Worm (Caenorhabditis elegans) whole organism, L3 larva: ENCODE measurements around the gene bmy-1.

Experiments used
- aly-2 ChIP-seq: fragments of 150-350 bp; optimal IDR thresholded peaks from 2 replicates; lab custom pipeline; 2014; ENCODE audit warnings: missing biosample characterization, missing genetic modification characterization
- ama-1 ChIP-seq: fragments of 150-350 bp; optimal IDR thresholded peaks from 2 replicates; lab custom pipeline; 2018
- ceh-16 ChIP-seq: sonication (generic microtip); optimal IDR thresholded peaks from 2 replicates; lab custom pipeline; 2017; ENCODE audit warnings: missing biosample characterization, missing genetic modification characterization
- ceh-28 ChIP-seq: fragments of 150-350 bp; optimal IDR thresholded peaks from 2 replicates; lab custom pipeline; 2014; ENCODE audit warnings: missing biosample characterization, missing genetic modification reagents, missing genetic modification characterization
- ceh-9 ChIP-seq: sonication (generic microtip); optimal IDR thresholded peaks from 2 replicates; lab custom pipeline; 2018; ENCODE audit warnings: missing biosample characterization, missing genetic modification characterization
- egl-5 ChIP-seq: fragments of 150-350 bp; optimal IDR thresholded peaks from 2 replicates; lab custom pipeline; 2017; ENCODE audit warnings: missing biosample characterization, missing genetic modification reagents, missing genetic modification characterization, inconsistent platforms
- elt-1 ChIP-seq: fragments of 150-350 bp; optimal IDR thresholded peaks from 2 replicates; lab custom pipeline; 2014; ENCODE audit warnings: missing biosample characterization, missing genetic modification characterization
- elt-2 ChIP-seq: sonication (generic microtip); optimal IDR thresholded peaks from 2 replicates; lab custom pipeline; 2016; ENCODE audit warnings: missing genetic modification reagents, mild to moderate bottlenecking, missing genetic modification characterization, missing compliant biosample characterization
- elt-3 ChIP-seq, 3 experiments: fragments of 150-350 bp in 1 of 3; sonication (generic microtip) in 2 of 3; optimal IDR thresholded peaks; 2 replicates in 2 of 3; 4 replicates in 1 of 3; lab custom pipeline; 2014 to 2017; ENCODE audit warnings: missing biosample characterization in 3 of 3, missing genetic modification characterization in 3 of 3
- fkh-10 ChIP-seq: sonication (generic microtip); optimal IDR thresholded peaks from 2 replicates; lab custom pipeline; 2017; ENCODE audit warnings: missing biosample characterization, missing genetic modification reagents, missing genetic modification characterization
- fos-1 ChIP-seq: fragments of 150-350 bp; optimal IDR thresholded peaks from 2 replicates; lab custom pipeline; 2014; ENCODE audit warnings: missing biosample characterization, missing genetic modification characterization
- hmg-11 ChIP-seq: sonication (generic microtip); optimal IDR thresholded peaks from 2 replicates; lab custom pipeline; 2016; ENCODE audit warnings: missing genetic modification characterization, missing compliant biosample characterization
- jun-1 ChIP-seq: fragments of 150-350 bp; optimal IDR thresholded peaks from 2 replicates; lab custom pipeline; 2014; ENCODE audit warnings: missing biosample characterization, missing genetic modification reagents, missing genetic modification characterization
- lin-15B ChIP-seq: fragments of 150-350 bp; optimal IDR thresholded peaks from 2 replicates; lab custom pipeline; 2014; ENCODE audit warnings: missing biosample characterization, missing genetic modification characterization
- lin-39 ChIP-seq: fragments of 150-350 bp; optimal IDR thresholded peaks from 2 replicates; lab custom pipeline; 2018; ENCODE audit warnings: missing biosample characterization, missing genetic modification reagents, missing genetic modification characterization
- lsy-12 ChIP-seq: sonication (generic microtip); optimal IDR thresholded peaks from 2 replicates; lab custom pipeline; 2016; ENCODE audit warnings: mild to moderate bottlenecking, missing genetic modification characterization, missing compliant biosample characterization
- mdl-1 ChIP-seq: fragments of 150-350 bp; optimal IDR thresholded peaks from 2 replicates; lab custom pipeline; 2014; ENCODE audit warnings: missing biosample characterization, missing genetic modification characterization
- nfya-1 ChIP-seq: sonication (generic microtip); optimal IDR thresholded peaks from 2 replicates; lab custom pipeline; 2017; ENCODE audit warnings: missing genetic modification characterization, mild to moderate bottlenecking, missing compliant biosample characterization, antibody characterized with exemption, moderate library complexity; ENCODE audit not compliant: insufficient read depth
- nhr-11 ChIP-seq: fragments of 150-350 bp; optimal IDR thresholded peaks from 2 replicates; lab custom pipeline; 2014; ENCODE audit warnings: missing biosample characterization, missing genetic modification characterization
- nhr-23 ChIP-seq: fragments of 150-350 bp; optimal IDR thresholded peaks from 2 replicates; lab custom pipeline; 2014; ENCODE audit warnings: missing biosample characterization, missing genetic modification reagents, missing genetic modification characterization
- nhr-237 ChIP-seq: fragments of 150-350 bp; optimal IDR thresholded peaks from 2 replicates; lab custom pipeline; 2014; ENCODE audit warnings: missing biosample characterization, missing genetic modification characterization
- nhr-25 ChIP-seq: sonication (generic microtip); optimal IDR thresholded peaks from 2 replicates; lab custom pipeline; 2017; ENCODE audit warnings: missing biosample characterization, missing genetic modification characterization
- nhr-43 ChIP-seq: sonication (generic microtip); optimal IDR thresholded peaks from 2 replicates; lab custom pipeline; 2016; ENCODE audit warnings: mild to moderate bottlenecking, missing genetic modification characterization, missing compliant biosample characterization; ENCODE audit not compliant: poor library complexity, severe bottlenecking
- nhr-67 ChIP-seq: fragments of 150-350 bp; optimal IDR thresholded peaks from 2 replicates; lab custom pipeline; 2014; ENCODE audit warnings: missing biosample characterization, missing genetic modification characterization
- nhr-77 ChIP-seq: fragments of 150-350 bp; optimal IDR thresholded peaks from 2 replicates; lab custom pipeline; 2014; ENCODE audit warnings: missing biosample characterization, missing genetic modification characterization
- pha-4 ChIP-seq: fragments of 150-350 bp; optimal IDR thresholded peaks from 2 replicates; lab custom pipeline; 2014; ENCODE audit warnings: missing biosample characterization, missing genetic modification reagents, missing genetic modification characterization
- pqm-1 ChIP-seq: fragments of 150-350 bp; optimal IDR thresholded peaks from 2 replicates; lab custom pipeline; 2017; ENCODE audit warnings: missing biosample characterization, missing genetic modification characterization, inconsistent platforms
- snpc-4 ChIP-seq: fragments of 150-350 bp; optimal IDR thresholded peaks from 2 replicates; lab custom pipeline; 2014; ENCODE audit warnings: missing biosample characterization, missing genetic modification characterization
- tbx-2 ChIP-seq: sonication (generic microtip); optimal IDR thresholded peaks from 2 replicates; lab custom pipeline; 2016; ENCODE audit warnings: mild to moderate bottlenecking, missing genetic modification characterization, missing compliant biosample characterization
- unc-62 ChIP-seq: fragments of 150-350 bp; sonication (generic microtip); optimal IDR thresholded peaks from 4 replicates; lab custom pipeline; 2014; ENCODE audit warnings: missing biosample characterization, missing genetic modification reagents, missing genetic modification characterization
- zag-1 ChIP-seq: fragments of 150-350 bp; optimal IDR thresholded peaks from 2 replicates; lab custom pipeline; 2014; ENCODE audit warnings: missing biosample characterization, missing genetic modification characterization
- ztf-11 ChIP-seq: fragments of 150-350 bp; optimal IDR thresholded peaks from 2 replicates; lab custom pipeline; 2014; ENCODE audit warnings: missing biosample characterization, missing genetic modification characterization

Gene bmy-1

DNA sequence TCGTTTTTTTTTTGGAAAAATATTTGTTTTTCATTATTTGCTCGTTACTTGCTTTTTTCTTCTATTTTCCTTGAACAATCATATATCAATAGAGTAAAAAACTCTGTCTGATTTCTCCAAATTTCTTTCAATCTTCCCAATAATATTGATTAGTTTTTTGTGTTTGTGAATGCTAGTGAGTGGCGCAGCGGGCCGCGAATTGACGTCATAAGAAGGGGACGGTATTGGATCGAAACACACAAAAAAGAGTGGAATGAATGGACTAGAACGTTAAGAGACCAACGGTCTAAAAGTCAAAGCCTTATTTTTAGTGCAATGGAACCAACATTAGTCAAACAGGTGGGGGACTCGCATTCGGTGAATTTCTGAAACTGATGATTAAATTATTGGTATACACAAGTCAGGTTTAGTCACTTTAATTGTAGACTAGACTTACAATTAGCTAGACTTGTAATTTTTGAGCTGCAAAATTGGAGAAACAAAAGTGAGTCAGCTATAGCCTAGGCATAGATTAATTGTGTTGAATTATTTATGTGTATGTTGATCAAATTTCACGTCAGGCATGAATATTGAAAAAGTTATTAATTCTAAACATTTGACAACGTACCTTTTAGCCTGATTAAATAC is 26.7 kb upstream of the bmy-1 start:
- TF ChIP-seq unc-62 (GFP tag; lab: Kevin White, UChicago) (no peak), nhr-25 (tag; lab: Kevin White, UChicago) (peak; percentile 14), elt-3 (tag; optimal IDR thresholded peaks at IDR 0.05; lab: Kevin White, UChicago) (no peak), pqm-1 (tag; lab: Kevin White, UChicago) (peak; percentile 39), zag-1 (tag; lab: Kevin White, UChicago) (no peak), nhr-11 (tag; lab: Kevin White, UChicago) (peak; percentile 21), aly-2 (tag; lab: Kevin White, UChicago) (no peak), snpc-4 (no peak), egl-5 (tag; lab: Kevin White, UChicago) (no peak), ama-1 (no peak), mdl-1 (no peak), nhr-237 (no peak), nfya-1 (tag; lab: Kevin White, UChicago) (peak; percentile 62), elt-2 (peak; percentile 29), lin-15B (tag; lab: Kevin White, UChicago) (no peak), pha-4 (tag; lab: Kevin White, UChicago) (peak; percentile 75), ceh-28 (tag; lab: Kevin White, UChicago) (no peak), jun-1 (tag; lab: Kevin White, UChicago) (no peak), ceh-16 (tag; lab: Kevin White, UChicago) (no peak), nhr-23 (peak; percentile 9), ztf-11 (tag; lab: Kevin White, UChicago) (no peak)

DNA sequence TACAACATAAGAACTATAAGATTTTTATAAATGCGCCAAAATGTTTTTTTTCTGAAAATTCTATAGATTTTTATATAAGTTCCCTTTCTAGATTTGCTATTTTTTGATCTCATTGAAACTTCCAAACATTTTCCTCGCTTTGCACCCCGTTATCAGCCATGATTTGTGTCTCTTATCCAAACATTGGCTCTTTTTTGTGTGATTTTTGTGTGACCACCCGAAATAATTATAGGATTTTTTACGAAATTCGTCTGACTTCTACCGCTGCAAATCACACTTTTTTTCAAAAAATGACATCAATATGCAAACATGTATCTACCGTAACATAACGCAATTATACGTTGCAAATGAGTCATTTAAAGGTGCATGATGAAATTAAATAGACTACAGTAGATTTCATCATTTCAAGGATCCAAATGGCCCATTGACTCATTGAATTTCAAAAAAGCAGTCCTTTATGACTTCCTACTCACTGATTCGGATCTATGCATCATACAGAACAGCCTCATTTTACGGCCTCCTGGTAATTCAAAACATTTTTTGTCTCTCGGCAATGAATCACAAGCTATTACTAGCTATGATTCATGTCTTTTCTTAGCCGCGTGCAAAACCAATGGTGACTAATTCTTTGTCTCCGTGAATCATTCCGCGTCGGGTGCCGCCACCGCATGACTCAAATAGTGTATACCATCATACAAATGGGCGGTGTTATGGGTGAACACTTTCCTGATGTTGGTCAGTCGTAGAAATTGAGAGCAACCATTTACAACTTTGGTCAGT is 26.0 kb upstream of the bmy-1 start:
- TF ChIP-seq elt-2 (peak; percentile 71), fkh-10 (no peak), unc-62 (GFP tag; lab: Kevin White, UChicago) (no peak), lsy-12 (tag; lab: Kevin White, UChicago) (peak; percentile 4), nhr-43 (no peak), nhr-67 (tag; lab: Kevin White, UChicago) (no peak), hmg-11 (tag; lab: Kevin White, UChicago) (no peak), jun-1 (tag; lab: Kevin White, UChicago) (peak; percentile 85), egl-5 (tag; lab: Kevin White, UChicago) (no peak), pqm-1 (tag; lab: Kevin White, UChicago) (peak; percentile 36), fos-1 (tag; lab: Kevin White, UChicago) (peak; percentile 95), pha-4 (tag; lab: Kevin White, UChicago) (peak; percentile 53)

DNA sequence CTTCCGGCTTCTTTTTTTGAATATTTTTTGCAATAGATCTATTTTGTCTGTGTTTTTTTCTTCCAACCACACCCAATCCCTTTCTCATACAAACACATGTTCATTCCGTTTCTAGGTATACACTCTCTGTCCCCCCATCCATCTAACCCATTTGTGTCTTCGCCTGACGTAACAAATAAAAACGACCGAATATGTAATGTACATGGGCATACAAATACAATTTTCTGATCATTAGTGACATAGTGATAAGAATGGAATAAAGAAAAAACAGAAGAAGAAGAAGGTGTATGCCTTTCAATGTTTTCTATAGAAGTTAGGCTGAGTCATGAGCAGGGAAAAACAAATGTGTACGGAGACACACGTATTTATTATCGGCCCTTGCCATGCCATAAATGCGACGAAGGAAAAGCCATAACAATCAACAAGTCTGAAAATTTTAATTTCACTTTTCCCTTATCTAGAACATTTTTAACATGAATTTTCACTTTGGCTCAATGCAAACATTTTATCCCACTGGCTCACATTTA is 24.7 kb upstream of the bmy-1 start:
- TF ChIP-seq ceh-16 (tag; lab: Kevin White, UChicago): no peak
- peak; percentile 70 for TF ChIP-seq elt-2
- no peak for TF ChIP-seq ceh-9
- peak; percentile 47 for TF ChIP-seq pha-4 (tag; lab: Kevin White, UChicago)
- TF ChIP-seq fos-1 (tag; lab: Kevin White, UChicago): no peak
- TF ChIP-seq, all 47 proteins: peak for 2

DNA sequence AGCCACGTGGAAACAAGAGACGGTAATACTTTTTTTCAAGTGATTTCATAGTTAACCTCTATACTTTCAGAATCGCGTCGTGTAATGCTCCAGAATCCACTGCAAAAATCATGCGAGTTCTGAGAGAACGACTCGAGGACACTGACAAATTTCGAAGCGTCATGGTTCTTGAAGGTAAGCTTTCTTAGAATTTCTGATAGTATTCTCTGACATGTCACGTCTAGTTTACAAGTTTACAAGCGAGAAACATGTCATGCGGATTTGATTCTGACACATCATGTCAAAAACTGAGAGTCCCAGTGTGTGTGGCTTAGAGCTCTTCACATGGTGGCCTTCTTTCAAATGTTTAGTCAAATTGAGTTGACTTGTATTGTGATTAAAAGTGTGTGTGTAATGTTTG is 23.9 kb upstream of the bmy-1 start:
- TF ChIP-seq ceh-9 (no peak), nhr-77 (tag; lab: Kevin White, UChicago) (no peak), tbx-2 (no peak)
- TF ChIP-seq, all 47 proteins: peak for 0

DNA sequence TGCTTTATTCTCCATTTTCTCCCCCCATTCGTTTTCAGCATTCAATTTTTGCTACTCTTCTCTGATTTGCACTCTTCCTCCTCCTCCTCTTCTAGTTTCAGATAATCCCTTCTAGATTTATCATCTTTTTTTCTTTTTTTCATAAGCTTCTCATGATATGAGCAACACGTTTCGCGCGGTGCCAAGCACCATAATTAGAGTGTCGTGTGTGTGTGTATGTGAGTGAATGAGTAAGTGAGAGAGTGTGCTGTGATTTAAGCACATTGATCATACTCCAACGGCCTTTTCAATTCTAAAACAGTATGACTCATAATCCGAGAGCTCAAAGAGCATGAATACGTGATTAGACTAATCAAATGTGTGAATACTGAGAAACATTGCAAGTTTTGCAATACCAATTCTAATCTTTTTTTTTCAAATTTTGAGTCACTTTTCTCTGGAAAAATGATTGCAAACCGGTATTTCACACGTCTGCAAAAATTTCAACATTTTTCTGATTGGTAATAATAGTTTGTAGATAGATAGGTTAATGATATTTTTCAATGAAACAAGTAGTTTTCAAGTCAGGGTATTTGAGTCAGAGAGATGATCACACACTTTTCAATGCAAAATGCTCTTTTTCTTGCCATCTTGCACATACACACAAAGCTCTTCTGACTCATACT is 23.0 kb upstream of the bmy-1 start:
- no peak for TF ChIP-seq elt-1
- TF ChIP-seq lin-39: peak; percentile 51
- peak; percentile 11 for TF ChIP-seq jun-1 (tag; lab: Kevin White, UChicago)
- TF ChIP-seq nhr-11 (tag; lab: Kevin White, UChicago): peak; percentile 28
- TF ChIP-seq elt-2: peak; percentile 11
- TF ChIP-seq unc-62 (GFP tag; lab: Kevin White, UChicago): no peak
- TF ChIP-seq hmg-11 (tag; lab: Kevin White, UChicago): peak; percentile 48
- TF ChIP-seq, all 47 proteins: peak for 5
